Worm (Caenorhabditis elegans) whole organism, L3 larva: ENCODE data around the gene lron-14.

ENCODE experiments used
- aly-2 ChIP-seq: fragments of 150-350 bp; optimal IDR thresholded peaks from 2 replicates; lab custom pipeline; 2014; ENCODE audit warnings: missing biosample characterization, missing genetic modification characterization
- egl-5 ChIP-seq: fragments of 150-350 bp; optimal IDR thresholded peaks from 2 replicates; lab custom pipeline; 2017; ENCODE audit warnings: missing biosample characterization, missing genetic modification reagents, missing genetic modification characterization, inconsistent platforms
- fkh-10 ChIP-seq: sonication (generic microtip); optimal IDR thresholded peaks from 2 replicates; lab custom pipeline; 2017; ENCODE audit warnings: missing biosample characterization, missing genetic modification reagents, missing genetic modification characterization
- nhr-12 ChIP-seq: fragments of 150-350 bp; optimal IDR thresholded peaks from 2 replicates; lab custom pipeline; 2014; ENCODE audit warnings: missing biosample characterization, missing genetic modification characterization
- unc-62 ChIP-seq: fragments of 150-350 bp; sonication (generic microtip); optimal IDR thresholded peaks from 4 replicates; lab custom pipeline; 2014; ENCODE audit warnings: missing biosample characterization, missing genetic modification reagents, missing genetic modification characterization

DNA sequence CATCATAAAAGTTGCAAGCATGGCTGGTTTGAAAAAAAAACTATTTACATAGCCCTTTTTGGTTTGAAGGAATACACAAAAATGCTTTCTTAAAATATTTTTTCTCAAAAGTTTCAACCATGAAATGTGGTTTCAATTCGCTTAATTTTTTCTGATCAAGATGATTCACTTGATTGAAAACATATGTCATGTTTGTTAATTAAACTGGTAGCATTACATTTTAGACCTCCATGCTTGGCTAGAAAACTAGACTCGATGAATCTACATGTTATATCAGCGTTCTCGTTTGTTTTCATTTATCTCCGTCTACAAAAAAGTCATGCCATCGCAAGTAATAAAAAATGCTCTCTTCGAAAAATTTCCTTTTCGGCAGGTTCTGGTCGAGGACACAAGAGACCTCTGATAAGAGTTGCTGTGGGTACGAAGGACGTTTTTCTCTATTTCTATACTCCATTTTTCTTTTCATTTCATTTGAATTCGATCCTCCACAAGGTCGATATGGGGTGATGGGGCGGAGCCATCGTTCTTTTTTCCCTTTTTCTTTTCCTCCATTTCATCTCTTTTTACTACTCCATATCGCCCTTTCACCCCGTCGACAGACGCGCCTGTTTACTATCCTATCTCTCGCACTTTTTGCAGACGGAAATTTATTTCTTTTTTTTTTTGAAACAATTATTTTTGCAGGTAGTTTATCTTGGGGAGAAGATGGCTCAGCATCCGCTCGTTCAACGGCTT, 40.6 kb downstream of the lron-14 start, which contains the start of gene elo-1:
- no peak for TF ChIP-seq egl-5 (tag; lab: Kevin White, UChicago)
- TF ChIP-seq aly-2, result no peak
- TF ChIP-seq unc-62 (GFP tag; lab: Kevin White, UChicago), result no peak
- TF ChIP-seq nhr-12, result no peak
- TF ChIP-seq fkh-10 (GFP tag; lab: Kevin White, UChicago), result no peak
